Worm (Caenorhabditis elegans): ENCODE measurements around the gene orc-1.

DNA sequence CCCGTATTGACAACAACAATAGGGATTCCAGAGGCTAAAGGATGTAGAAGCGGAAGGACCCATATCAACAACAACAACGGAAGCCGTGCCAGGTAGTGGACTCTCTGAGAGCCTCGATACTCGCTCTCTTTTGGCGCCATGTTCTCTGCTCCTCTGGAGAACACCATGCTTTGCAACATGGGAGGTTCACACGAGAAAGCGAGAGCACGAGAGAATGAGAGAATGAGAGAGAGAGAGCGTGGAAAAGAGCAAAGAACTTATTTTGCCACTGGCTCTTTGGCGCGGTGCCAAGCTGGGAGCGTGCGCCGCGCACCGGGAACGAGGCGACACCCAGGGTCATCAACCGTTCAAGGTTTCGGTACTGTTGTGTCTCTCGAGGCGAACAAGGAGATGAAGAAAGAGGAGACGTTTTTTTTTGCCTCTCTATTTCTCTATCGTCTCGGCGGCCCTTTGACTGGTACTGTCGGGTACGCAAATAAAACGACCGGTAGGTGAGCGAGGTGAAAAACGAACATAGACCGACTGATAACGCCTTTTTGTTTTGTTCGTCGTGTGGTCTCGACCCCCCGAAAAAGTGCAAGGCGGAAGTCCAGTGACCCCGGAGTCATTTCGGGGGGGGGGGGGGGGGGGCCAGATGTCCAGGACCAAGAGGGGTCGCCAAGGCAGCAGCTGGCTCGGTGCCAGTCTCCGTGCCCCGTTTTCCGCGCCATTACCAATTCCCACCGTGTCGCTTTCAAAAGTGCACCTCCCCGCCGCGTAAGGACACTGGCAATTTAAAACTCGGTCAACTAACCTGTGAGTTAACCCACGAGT lies 10.1 kb upstream of the orc-1 start, which contains the start of gene Y39A1A.10:
- TF ChIP-seq him-1 (tag; optimal IDR thresholded peaks at IDR 0.05) (no peak), dao-5 (tag; optimal IDR thresholded peaks at IDR 0.05) (no peak), W03F9.2 (tag; optimal IDR thresholded peaks at IDR 0.05) (no peak)

All from whole organism, L4/young adult.